Fruit fly (Drosophila melanogaster): ENCODE results near the gene Ncc69.

Ncc69 gene

DNA sequence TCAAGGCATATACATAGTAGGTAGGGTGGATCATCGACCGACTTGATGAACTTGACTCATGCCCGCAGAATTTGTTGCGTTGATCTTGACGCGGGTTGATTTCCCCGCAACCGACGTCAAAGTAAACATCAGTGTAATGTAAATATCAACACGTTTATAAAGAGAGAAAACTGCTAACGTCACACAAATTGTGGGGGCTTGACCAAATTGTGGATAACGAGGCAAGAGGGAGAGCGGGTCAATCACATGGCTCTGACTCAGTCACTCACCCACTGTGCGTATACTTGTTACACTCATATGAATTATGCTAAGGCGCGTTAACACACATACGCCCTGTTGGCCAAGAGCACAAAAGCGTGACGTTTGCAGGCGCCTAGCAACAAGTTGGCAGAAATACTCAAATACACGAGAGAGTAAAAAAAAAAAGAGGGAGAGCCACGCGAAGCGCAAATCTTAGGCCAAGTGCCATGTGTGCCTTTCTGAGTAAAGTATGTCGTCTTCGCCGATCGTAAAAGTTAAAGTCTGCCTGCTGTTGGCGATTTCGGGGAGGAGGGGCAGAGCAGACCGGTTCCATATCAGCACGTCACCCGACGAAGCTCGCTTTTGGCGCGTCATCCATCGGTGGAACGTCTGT lies 15.9 kb upstream of the Ncc69 start (continued):
- TF ChIP-seq Dp (GFP tag; optimal IDR thresholded peaks at IDR 0.05) (peak; percentile 12), CG13894 (tag; optimal IDR thresholded peaks at IDR 0.05) (peak; percentile 93), CG18599 (GFP tag; optimal IDR thresholded peaks at IDR 0.05) (peak; percentile 97), CG7745 (tag; optimal IDR thresholded peaks at IDR 0.05) (no peak), Lhr (GFP tag; optimal IDR thresholded peaks at IDR 0.05) (peak; percentile 64), kni (GFP tag; optimal IDR thresholded peaks at IDR 0.05) (peak; percentile 61), Hmr (GFP tag; optimal IDR thresholded peaks at IDR 0.05) (peak; percentile 98), Poxn (GFP tag; IDR thresholded peaks at IDR 0.05) (peak; percentile 78), CG4282 (GFP tag; optimal IDR thresholded peaks at IDR 0.05) (peak; percentile 64), CG32532 (GFP tag; IDR thresholded peaks at IDR 0.05) (peak; percentile 74), CG11696 (GFP tag; IDR thresholded peaks at IDR 0.05) (peak; percentile 88), nmo (GFP tag; optimal IDR thresholded peaks at IDR 0.05) (peak; percentile 6), CG4707 (GFP tag; optimal IDR thresholded peaks at IDR 0.05) (peak; percentile 76), hkb (optimal IDR thresholded peaks at IDR 0.05) (no peak), hkb (GFP tag; IDR thresholded peaks at IDR 0.05) (peak; percentile 98), Rx (GFP tag; IDR thresholded peaks at IDR 0.05) (peak; percentile 68), Dip3 (GFP tag; optimal IDR thresholded peaks at IDR 0.05) (peak; percentile 83), Drgx (GFP tag; IDR thresholded peaks at IDR 0.05) (peak; percentile 61), CG31441 (GFP tag; IDR thresholded peaks at IDR 0.05) (no peak; the same call in 1 of the 2 replicates), CG3726 (GFP tag; IDR thresholded peaks at IDR 0.05) (peak; percentile 92), Elba2 (GFP tag; optimal IDR thresholded peaks at IDR 0.05) (no peak), CG7928 (GFP tag; optimal IDR thresholded peaks at IDR 0.05) (peak; percentile 71), Fer2 (tag; optimal IDR thresholded peaks at IDR 0.05) (peak; percentile 90), pb (GFP tag; optimal IDR thresholded peaks at IDR 0.05) (peak; percentile 96), CG11085 (GFP tag; IDR thresholded peaks at IDR 0.05) (peak; percentile 92; the same call in 1 of the 2 replicates), CG9609 (GFP tag; optimal IDR thresholded peaks at IDR 0.05) (peak; percentile 83), Atf-2 (GFP tag; optimal IDR thresholded peaks at IDR 0.05) (peak; percentile 78), CG6654 (GFP tag; optimal IDR thresholded peaks at IDR 0.05) (no peak), vfl (GFP tag; optimal IDR thresholded peaks at IDR 0.05) (peak; percentile 82), CG18764 (GFP tag; optimal IDR thresholded peaks at IDR 0.05) (peak; percentile 86), CG3163 (GFP tag; optimal IDR thresholded peaks at IDR 0.05) (peak; percentile 87), Pdp1 (GFP tag; optimal IDR thresholded peaks at IDR 0.05) (peak; percentile 78 to 89), CG1233 (GFP tag; optimal IDR thresholded peaks at IDR 0.05) (peak; percentile 95), sqz (GFP tag; optimal IDR thresholded peaks at IDR 0.05) (peak; percentile 88), Usf (GFP tag; optimal IDR thresholded peaks at IDR 0.05) (peak; percentile 14), CG8944 (GFP tag; optimal IDR thresholded peaks at IDR 0.05) (peak; percentile 89), dan (GFP tag; IDR thresholded peaks at IDR 0.05) (no peak), otp (GFP tag; IDR thresholded peaks at IDR 0.05) (peak; percentile 96), CG4730 (GFP tag; IDR thresholded peaks at IDR 0.05) (peak; percentile 63), Ets97D (GFP tag; optimal IDR thresholded peaks at IDR 0.05) (peak; percentile 65), schlank (tag; optimal IDR thresholded peaks at IDR 0.05) (peak; percentile 96), CG34224 (GFP tag; IDR thresholded peaks at IDR 0.05; ENCODE audit: partially characterized antibody) (peak; percentile 18; the same call in 2 of the 3 replicates), BEAF-32 (GFP tag; optimal IDR thresholded peaks at IDR 0.05) (no peak), CG17328 (GFP tag; IDR thresholded peaks at IDR 0.05) (peak; percentile 78), CG15073 (GFP tag; optimal IDR thresholded peaks at IDR 0.05) (no peak), CG43689 (GFP tag; IDR thresholded peaks at IDR 0.05) (peak; percentile 90), twi (tag; optimal IDR thresholded peaks at IDR 0.05) (peak; percentile 17), Stat92E (GFP tag; optimal IDR thresholded peaks at IDR 0.05) (no peak), Hand (GFP tag; optimal IDR thresholded peaks at IDR 0.05) (peak; percentile 83), maf-S (GFP tag; optimal IDR thresholded peaks at IDR 0.05) (peak; percentile 91)

Data from whole organism, embryonic.